Worm (Caenorhabditis elegans) whole organism, L2 larva: ENCODE results near the gene F23D12.7.

Experiments used
- R02D3.7 ChIP-seq: fragments of 150-350 bp; optimal IDR thresholded peaks from 2 replicates; lab custom pipeline; 2014; ENCODE audit warnings: missing biosample characterization, missing genetic modification characterization
- aly-2 ChIP-seq: fragments of 150-350 bp; optimal IDR thresholded peaks from 2 replicates; lab custom pipeline; 2014; ENCODE audit warnings: missing biosample characterization, missing genetic modification characterization
- ama-1 ChIP-seq: fragments of 150-350 bp; optimal IDR thresholded peaks from 2 replicates; lab custom pipeline; 2018; ENCODE audit warnings: inconsistent platforms
- ceh-16 ChIP-seq: fragments of 150-350 bp; optimal IDR thresholded peaks from 2 replicates; lab custom pipeline; 2014; ENCODE audit warnings: missing biosample characterization, missing genetic modification characterization
- egl-27 ChIP-seq: sonication (generic microtip); optimal IDR thresholded peaks from 3 replicates; lab custom pipeline; 2017; ENCODE audit warnings: missing biosample characterization, missing genetic modification reagents, missing genetic modification characterization
- lsy-2 ChIP-seq, 2 experiments: fragments of 150-350 bp in 1 of 2; sonication (generic microtip) in 1 of 2; optimal IDR thresholded peaks; 2 replicates each; lab custom pipeline; 2014 to 2017; ENCODE audit warnings: missing biosample characterization in 2 of 2, missing genetic modification characterization in 2 of 2
- nhr-10 ChIP-seq: sonication (generic microtip); optimal IDR thresholded peaks from 2 replicates; lab custom pipeline; 2017; ENCODE audit warnings: missing biosample characterization, missing genetic modification characterization
- skn-1 ChIP-seq: sonication (generic microtip); optimal IDR thresholded peaks from 2 replicates; lab custom pipeline; 2017; ENCODE audit warnings: missing biosample characterization, missing genetic modification characterization
- snpc-4 ChIP-seq: fragments of 150-350 bp; optimal IDR thresholded peaks from 2 replicates; lab custom pipeline; 2014; ENCODE audit warnings: missing biosample characterization, missing genetic modification characterization
- zag-1 ChIP-seq: fragments of 150-350 bp; optimal IDR thresholded peaks from 2 replicates; lab custom pipeline; 2014; ENCODE audit warnings: missing biosample characterization, missing genetic modification characterization

DNA sequence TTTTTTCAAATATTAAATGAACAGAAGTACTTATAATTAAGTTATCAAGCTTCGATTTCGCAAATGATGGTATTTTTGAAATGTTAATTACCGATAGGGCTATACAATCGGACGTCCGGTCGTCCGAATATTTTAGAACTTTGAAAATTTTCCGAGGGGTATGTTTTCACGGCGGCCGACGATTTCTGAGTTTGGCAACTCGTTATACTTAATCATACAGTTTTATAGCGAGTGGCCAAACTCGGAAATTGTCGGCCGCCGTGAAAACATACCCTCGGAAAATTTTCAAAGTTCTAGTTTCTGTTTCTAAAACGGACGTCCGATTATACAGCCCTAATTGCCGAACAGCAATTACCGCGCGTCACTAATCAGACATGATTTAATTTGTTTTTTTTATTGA is 29.4 kb downstream of the F23D12.7 start:
- TF ChIP-seq zag-1 (tag; lab: Kevin White, UChicago) (no peak), lsy-2 (tag; optimal IDR thresholded peaks at IDR 0.05; lab: Kevin White, UChicago) (no peak), aly-2 (tag; lab: Kevin White, UChicago) (no peak), nhr-10 (tag; lab: Kevin White, UChicago) (no peak), snpc-4 (no peak), R02D3.7 (tag; lab: Kevin White, UChicago) (no peak), skn-1 (no peak), ama-1 (lab: Kevin White, UChicago) (no peak), egl-27 (tag; lab: Kevin White, UChicago) (no peak), ceh-16 (tag; lab: Kevin White, UChicago) (no peak)
